Fruit fly (Drosophila melanogaster) whole organism, embryonic: ENCODE data around the gene SrpRalpha.
A peak's percentile ranks its signal among the peaks of the same experiment; 100 is the strongest.

Experiments
- Atf6 ChIP-seq: fragments of 200-800 bp; sonication (Bioruptor generic); IDR thresholded peaks from 2 replicates; pipeline ENCODE4 v1.3.6; 2022; ENCODE audit warnings: missing biosample characterization, missing genetic modification characterization
- Bdp1 ChIP-seq: fragments of 200-800 bp; sonication (Bioruptor generic); optimal IDR thresholded peaks from 3 replicates; lab custom pipeline; 2016; ENCODE audit warnings: missing biosample characterization, missing genetic modification characterization
- CG10565 ChIP-seq: fragments of 200-800 bp; sonication (Bioruptor generic); optimal IDR thresholded peaks from 3 replicates; lab custom pipeline; 2016; ENCODE audit warnings: missing biosample characterization, mild to moderate bottlenecking, missing genetic modification characterization
- CG10654 ChIP-seq: fragments of 200-800 bp; sonication (Bioruptor generic); optimal IDR thresholded peaks from 2 replicates; lab custom pipeline; 2016; ENCODE audit warnings: missing biosample characterization, missing genetic modification characterization
- CG11504 ChIP-seq: fragments of 200-800 bp; sonication (Bioruptor generic); optimal IDR thresholded peaks from 3 replicates; lab custom pipeline; 2019; ENCODE audit warnings: missing biosample characterization, mild to moderate bottlenecking, missing genetic modification characterization, moderate library complexity
- CG11560 ChIP-seq: fragments of 200-800 bp; sonication (Bioruptor generic); IDR thresholded peaks from 3 replicates; pipeline ENCODE4 v1.3.6; 2022; ENCODE audit warnings: missing biosample characterization, missing genetic modification characterization
- CG12219 ChIP-seq: fragments of 200-800 bp; sonication (Bioruptor generic); optimal IDR thresholded peaks from 3 replicates; lab custom pipeline; 2018; ENCODE audit warnings: missing biosample characterization, mild to moderate bottlenecking, missing genetic modification characterization
- CG12659 ChIP-seq: fragments of 200-800 bp; sonication (Bioruptor generic); optimal IDR thresholded peaks from 3 replicates; lab custom pipeline; 2017; ENCODE audit warnings: mild to moderate bottlenecking, missing biosample characterization, missing genetic modification reagents, missing genetic modification characterization
- CG12769 ChIP-seq: fragments of 200-800 bp; sonication (Bioruptor generic); optimal IDR thresholded peaks from 2 replicates; lab custom pipeline; 2019; ENCODE audit warnings: missing biosample characterization, mild to moderate bottlenecking, missing genetic modification characterization, moderate library complexity
- CG13123 ChIP-seq: fragments of 200-800 bp; sonication (Bioruptor generic); optimal IDR thresholded peaks from 2 replicates; lab custom pipeline; 2016; ENCODE audit warnings: missing biosample characterization, missing genetic modification characterization
- CG13296 ChIP-seq: fragments of 200-800 bp; sonication (Bioruptor generic); optimal IDR thresholded peaks from 3 replicates; lab custom pipeline; 2018; ENCODE audit warnings: missing biosample characterization, mild to moderate bottlenecking, missing genetic modification characterization
- CG17829 ChIP-seq: fragments of 200-800 bp; optimal IDR thresholded peaks from 2 replicates; lab custom pipeline; 2019; ENCODE audit warnings: missing biosample characterization, mild to moderate bottlenecking, missing genetic modification characterization, moderate library complexity
- CG2678 ChIP-seq: fragments of 200-800 bp; sonication (Bioruptor generic); optimal IDR thresholded peaks from 3 replicates; lab custom pipeline; 2019; ENCODE audit warnings: missing biosample characterization, mild to moderate bottlenecking, missing genetic modification characterization, moderate library complexity
- CG2875 ChIP-seq: fragments of 200-800 bp; sonication (Bioruptor generic); optimal IDR thresholded peaks from 2 replicates; lab custom pipeline; 2017; ENCODE audit warnings: missing biosample characterization, mild to moderate bottlenecking, missing genetic modification characterization, missing genetic modification reagents
- CG3726 ChIP-seq: fragments of 200-800 bp; sonication (Bioruptor generic); IDR thresholded peaks from 3 replicates; pipeline ENCODE4, ENCODE4 v1.3.6; 2022; ENCODE audit warnings: missing biosample characterization, missing genetic modification characterization
- CG4282 ChIP-seq: fragments of 200-800 bp; sonication (Bioruptor generic); optimal IDR thresholded peaks from 2 replicates; lab custom pipeline; 2016; ENCODE audit warnings: missing biosample characterization, missing genetic modification characterization
- CG4820 ChIP-seq: fragments of 200-800 bp; sonication (Bioruptor generic); optimal IDR thresholded peaks from 3 replicates; lab custom pipeline; 2016; ENCODE audit warnings: missing biosample characterization, missing genetic modification characterization
- CG6272 ChIP-seq: fragments of 200-800 bp; sonication (Bioruptor generic); IDR thresholded peaks from 2 replicates; pipeline ENCODE4 v1.3.6; 2022; ENCODE audit warnings: missing biosample characterization, missing genetic modification characterization
- CG7786 ChIP-seq: fragments of 200-800 bp; sonication (Bioruptor generic); optimal IDR thresholded peaks from 2 replicates; lab custom pipeline; 2016; ENCODE audit warnings: missing biosample characterization, missing genetic modification characterization
- CG8089 ChIP-seq: fragments of 200-800 bp; sonication (Bioruptor generic); optimal IDR thresholded peaks from 3 replicates; lab custom pipeline; 2016; ENCODE audit warnings: missing biosample characterization, missing genetic modification characterization
- CG8359 ChIP-seq: fragments of 200-800 bp; sonication (Bioruptor generic); optimal IDR thresholded peaks from 2 replicates; lab custom pipeline; 2017; ENCODE audit warnings: missing biosample characterization, mild to moderate bottlenecking, missing genetic modification characterization, borderline replicate concordance
- Dbx ChIP-seq: fragments of 200-800 bp; sonication (Bioruptor generic); IDR thresholded peaks from 3 replicates; pipeline ENCODE4 v1.3.6; 2022; ENCODE audit warnings: missing biosample characterization, missing genetic modification characterization
- ERR ChIP-seq: fragments of 200-800 bp; sonication (Bioruptor generic); optimal IDR thresholded peaks from 2 replicates; lab custom pipeline; 2016; ENCODE audit warnings: missing biosample characterization, missing genetic modification characterization
- Ets97D ChIP-seq: fragments of 200-800 bp; sonication (Bioruptor generic); optimal IDR thresholded peaks from 3 replicates; lab custom pipeline; 2016; ENCODE audit warnings: missing biosample characterization, missing genetic modification characterization
- Hey ChIP-seq: fragments of 200-800 bp; sonication (Bioruptor generic); optimal IDR thresholded peaks from 3 replicates; lab custom pipeline; 2018; ENCODE audit warnings: missing biosample characterization, mild to moderate bottlenecking, missing genetic modification characterization
- HmgD ChIP-seq: fragments of 200-800 bp; sonication (Bioruptor generic); optimal IDR thresholded peaks from 3 replicates; lab custom pipeline; 2016; ENCODE audit warnings: missing biosample characterization, missing genetic modification characterization
- Hr39 ChIP-seq: fragments of >200 bp; optimal IDR thresholded peaks from 2 replicates; lab custom pipeline; 2017
- Neu2 ChIP-seq: fragments of 200-800 bp; sonication (Bioruptor generic); optimal IDR thresholded peaks from 3 replicates; lab custom pipeline; 2016; ENCODE audit warnings: missing biosample characterization, missing genetic modification characterization, borderline replicate concordance
- Nf-YC ChIP-seq: fragments of 200-800 bp; optimal IDR thresholded peaks from 3 replicates; lab custom pipeline; 2019; ENCODE audit warnings: missing biosample characterization, mild to moderate bottlenecking, missing genetic modification characterization, moderate library complexity
- ato ChIP-seq: fragments of 200-800 bp; sonication (Bioruptor generic); IDR thresholded peaks from 2 replicates; pipeline ENCODE4 v1.3.6; 2022; ENCODE audit warnings: missing biosample characterization, missing genetic modification characterization; ENCODE audit not compliant: partially characterized antibody
- bab2 ChIP-seq: fragments of 200-800 bp; sonication (Bioruptor generic); optimal IDR thresholded peaks from 2 replicates; lab custom pipeline; 2016; ENCODE audit warnings: missing biosample characterization, missing genetic modification characterization
- bigmax ChIP-seq: fragments of 200-800 bp; sonication (Bioruptor generic); optimal IDR thresholded peaks from 2 replicates; lab custom pipeline; 2018; ENCODE audit warnings: missing biosample characterization, mild to moderate bottlenecking, missing genetic modification characterization
- br ChIP-seq: fragments of >200 bp; optimal IDR thresholded peaks from 2 replicates; lab custom pipeline; 2017
- bsh ChIP-seq, 2 experiments: fragments of 200-800 bp; sonication (Bioruptor generic); optimal IDR thresholded peaks; 2 replicates each; lab custom pipeline; 2017 to 2018; ENCODE audit warnings: mild to moderate bottlenecking in 2 of 2, missing biosample characterization in 2 of 2, missing genetic modification characterization in 2 of 2, moderate library complexity in 1 of 2
- btn ChIP-seq: fragments of 200-800 bp; sonication (Bioruptor generic); optimal IDR thresholded peaks from 2 replicates; lab custom pipeline; 2016; ENCODE audit warnings: missing biosample characterization, missing genetic modification characterization
- cato ChIP-seq: fragments of 200-800 bp; sonication (Bioruptor generic); optimal IDR thresholded peaks from 2 replicates; lab custom pipeline; 2016; ENCODE audit warnings: missing biosample characterization, missing genetic modification characterization, borderline replicate concordance
- ind ChIP-seq: fragments of 200-800 bp; sonication (Bioruptor generic); optimal IDR thresholded peaks from 3 replicates; lab custom pipeline; 2016; ENCODE audit warnings: missing biosample characterization, missing genetic modification characterization
- kay ChIP-seq: fragments of 200-800 bp; sonication (Bioruptor generic); optimal IDR thresholded peaks from 2 replicates; lab custom pipeline; 2016; ENCODE audit warnings: missing biosample characterization, missing genetic modification characterization
- knrl ChIP-seq: fragments of 200-800 bp; sonication (Bioruptor generic); IDR thresholded peaks from 3 replicates; pipeline ENCODE4 v1.3.6; 2022; ENCODE audit warnings: missing biosample characterization, missing genetic modification characterization; ENCODE audit not compliant: partially characterized antibody
- lmd ChIP-seq: fragments of 200-800 bp; sonication (Bioruptor generic); IDR thresholded peaks from 2 replicates; pipeline ENCODE4 v1.3.6; 2022; ENCODE audit warnings: missing biosample characterization, missing genetic modification characterization
- nmo ChIP-seq: fragments of 200-800 bp; sonication (Bioruptor generic); optimal IDR thresholded peaks from 2 replicates; lab custom pipeline; 2018; ENCODE audit warnings: missing biosample characterization, mild to moderate bottlenecking, missing genetic modification characterization, moderate library complexity
- org-1 ChIP-seq: fragments of 200-800 bp; sonication (Bioruptor generic); optimal IDR thresholded peaks from 2 replicates; lab custom pipeline; 2017; ENCODE audit warnings: missing biosample characterization, missing genetic modification characterization
- pfk ChIP-seq: fragments of 200-800 bp; sonication (Bioruptor generic); optimal IDR thresholded peaks from 2 replicates; lab custom pipeline; 2018; ENCODE audit warnings: missing biosample characterization, mild to moderate bottlenecking, missing genetic modification characterization, moderate library complexity
- prd ChIP-seq, 3 experiments: fragments of >200 bp in 2 of 3; fragments of 200-800 bp in 1 of 3; sonication (Bioruptor generic) in 1 of 3; optimal IDR thresholded peaks in 2 of 3; IDR thresholded peaks in 1 of 3; 2 replicates in 2 of 3; 3 replicates in 1 of 3; pipeline versions ENCODE4 v1.3.6 to Lab custom; 2017 to 2022; ENCODE audit warnings: missing biosample characterization in 1 of 3, missing genetic modification characterization in 1 of 3
- row ChIP-seq: fragments of 200-800 bp; sonication (Bioruptor generic); IDR thresholded peaks from 3 replicates; pipeline ENCODE4 v1.3.6; 2022; ENCODE audit warnings: missing biosample characterization, missing genetic modification characterization
- sqz ChIP-seq: fragments of 200-800 bp; sonication (Bioruptor generic); optimal IDR thresholded peaks from 3 replicates; lab custom pipeline; 2018; ENCODE audit warnings: missing biosample characterization, mild to moderate bottlenecking, missing genetic modification characterization
- tna ChIP-seq: fragments of 200-800 bp; sonication (Bioruptor generic); IDR thresholded peaks from 2 replicates; pipeline ENCODE4 v1.3.6; 2022; ENCODE audit warnings: missing biosample characterization, missing genetic modification characterization; ENCODE audit not compliant: partially characterized antibody
- trem ChIP-seq: fragments of 200-800 bp; optimal IDR thresholded peaks from 3 replicates; lab custom pipeline; 2019; ENCODE audit warnings: missing biosample characterization, mild to moderate bottlenecking, missing genetic modification characterization, moderate library complexity
- vfl ChIP-seq: fragments of 200-800 bp; sonication (Bioruptor generic); optimal IDR thresholded peaks from 2 replicates; lab custom pipeline; 2016; ENCODE audit warnings: missing biosample characterization, missing genetic modification characterization
- zen ChIP-seq: fragments of 200-800 bp; sonication (Bioruptor generic); optimal IDR thresholded peaks from 3 replicates; lab custom pipeline; 2018; ENCODE audit warnings: missing biosample characterization, mild to moderate bottlenecking, missing genetic modification characterization, moderate library complexity

SrpRalpha gene

dm6 chrX:11148272-11148835, 19.5 kb upstream of the SrpRalpha start, which contains the start of gene Ran (continued):
- no peak for TF ChIP-seq prd (optimal IDR thresholded peaks at IDR 0.05; lab: Kevin White, UChicago)
- 0 out of 3 replicates have a peak, but pooled peaks have one; percentile 16 for TF ChIP-seq prd (GFP tag; IDR thresholded peaks at IDR 0.05; lab: Robert Waterston, UW)
- peak; percentile 36; the same call in 1 of the 3 replicates for TF ChIP-seq knrl (GFP tag; lab: Robert Waterston, UW)
- TF ChIP-seq lmd, result peak; percentile 21; the same call in 1 of the 2 replicates
- TF ChIP-seq vfl (GFP tag; lab: Kevin White, UChicago), result no peak
- no peak for TF ChIP-seq CG2678
- TF ChIP-seq CG13296 (GFP tag; lab: Kevin White, UChicago), result no peak
- no peak for TF ChIP-seq tna (GFP tag; lab: Robert Waterston, UW)
- no peak for TF ChIP-seq CG11560 (tag; lab: Robert Waterston, UW)
- TF ChIP-seq Hey (tag; lab: Kevin White, UChicago), result no peak
- TF ChIP-seq row (GFP tag; lab: Robert Waterston, UW), result peak; percentile 81
- TF ChIP-seq pfk (GFP tag; lab: Kevin White, UChicago), result peak; percentile 55
- no peak for TF ChIP-seq HmgD (GFP tag; lab: Kevin White, UChicago)
- no peak for TF ChIP-seq ind (GFP tag; lab: Kevin White, UChicago)
- TF ChIP-seq CG4282 (GFP tag; lab: Kevin White, UChicago), result no peak
- TF ChIP-seq zen (tag; lab: Kevin White, UChicago), result no peak
- no peak for TF ChIP-seq ERR (GFP tag; lab: Kevin White, UChicago)
- peak; percentile 21 for TF ChIP-seq CG12659 (GFP tag; lab: Kevin White, UChicago)
- TF ChIP-seq Atf6 (GFP tag; lab: Robert Waterston, UW), result no peak
- no peak for TF ChIP-seq btn
- TF ChIP-seq ato, result peak; percentile 12; the same call in 1 of the 2 replicates
- no peak for TF ChIP-seq CG17829
- TF ChIP-seq nmo (GFP tag; lab: Kevin White, UChicago), result peak; percentile 26
- TF ChIP-seq CG3726 (GFP tag; lab: Robert Waterston, UW), result no peak
- no peak for TF ChIP-seq Neu2 (GFP tag; lab: Kevin White, UChicago)
- TF ChIP-seq CG2875 (GFP tag; lab: Kevin White, UChicago), result no peak
- no peak for TF ChIP-seq sqz
- no peak for TF ChIP-seq CG6272
- TF ChIP-seq CG10654, result no peak
- TF ChIP-seq Ets97D (GFP tag; lab: Kevin White, UChicago), result no peak
- no peak for TF ChIP-seq cato (GFP tag; lab: Kevin White, UChicago)
- no peak for TF ChIP-seq Dbx (GFP tag; lab: Robert Waterston, UW)
- no peak for TF ChIP-seq Hr39 (lab: Kevin White, UChicago)
- TF ChIP-seq br (lab: Kevin White, UChicago), result no peak
- peak; percentile 25 for TF ChIP-seq trem (tag; lab: Kevin White, UChicago)
- TF ChIP-seq CG4820 (GFP tag; lab: Kevin White, UChicago), result no peak
- TF ChIP-seq bigmax (GFP tag; lab: Kevin White, UChicago), result no peak
- TF ChIP-seq CG11504 (tag; lab: Kevin White, UChicago), result no peak
- TF ChIP-seq Bdp1 (GFP tag; lab: Kevin White, UChicago), result no peak
- no peak for TF ChIP-seq CG12769 (tag; lab: Kevin White, UChicago)
- no peak for TF ChIP-seq CG10565
- TF ChIP-seq Nf-YC, result no peak
- no peak for TF ChIP-seq CG12219 (GFP tag; lab: Kevin White, UChicago)
- TF ChIP-seq bab2 (GFP tag; lab: Kevin White, UChicago), result no peak
- no peak for TF ChIP-seq kay
- no peak for TF ChIP-seq bsh (GFP tag; optimal IDR thresholded peaks at IDR 0.05; lab: Kevin White, UChicago)
- no peak for TF ChIP-seq CG8089
- no peak for TF ChIP-seq CG13123 (GFP tag; lab: Kevin White, UChicago)
- TF ChIP-seq CG8359 (GFP tag; lab: Kevin White, UChicago), result no peak
- TF ChIP-seq org-1 (GFP tag; lab: Kevin White, UChicago), result no peak
- no peak for TF ChIP-seq CG7786 (GFP tag; lab: Kevin White, UChicago)
